Worm (Caenorhabditis elegans) whole organism, L2 larva: ENCODE measurements around the gene che-12.
A peak's percentile ranks its signal among the peaks of the same experiment; 100 is the strongest.

Experiments
- F13H6.1 ChIP-seq: sonication (generic microtip); optimal IDR thresholded peaks from 2 replicates; lab custom pipeline; 2016; ENCODE audit warnings: missing genetic modification characterization, missing compliant biosample characterization
- R02D3.7 ChIP-seq: fragments of 150-350 bp; optimal IDR thresholded peaks from 2 replicates; lab custom pipeline; 2014; ENCODE audit warnings: missing biosample characterization, missing genetic modification characterization
- Y55F3AM.14 ChIP-seq: fragments of 200-800 bp; sonication (Bioruptor generic); optimal IDR thresholded peaks from 2 replicates; lab custom pipeline; 2018; ENCODE audit warnings: mild to moderate bottlenecking, missing genetic modification characterization, missing compliant biosample characterization
- ZK546.5 ChIP-seq: sonication (generic microtip); optimal IDR thresholded peaks from 2 replicates; lab custom pipeline; 2017; ENCODE audit warnings: missing biosample characterization, missing genetic modification characterization
- alr-1 ChIP-seq: fragments of 150-350 bp; optimal IDR thresholded peaks from 2 replicates; lab custom pipeline; 2014; ENCODE audit warnings: missing biosample characterization, missing genetic modification characterization
- blmp-1 ChIP-seq: sonication (generic microtip); optimal IDR thresholded peaks from 2 replicates; lab custom pipeline; 2017; ENCODE audit warnings: missing genetic modification characterization, mild to moderate bottlenecking, missing compliant biosample characterization, antibody characterized with exemption, moderate library complexity; ENCODE audit not compliant: insufficient read depth
- ceh-82 ChIP-seq: fragments of 150-350 bp; optimal IDR thresholded peaks from 2 replicates; lab custom pipeline; 2014; ENCODE audit warnings: missing biosample characterization, missing genetic modification characterization
- crh-2 ChIP-seq: sonication (generic microtip); optimal IDR thresholded peaks from 2 replicates; lab custom pipeline; 2017; ENCODE audit warnings: missing biosample characterization, missing genetic modification characterization
- egl-27 ChIP-seq: sonication (generic microtip); optimal IDR thresholded peaks from 3 replicates; lab custom pipeline; 2017; ENCODE audit warnings: missing biosample characterization, missing genetic modification reagents, missing genetic modification characterization
- elt-1 ChIP-seq: fragments of 150-350 bp; optimal IDR thresholded peaks from 2 replicates; lab custom pipeline; 2014; ENCODE audit warnings: missing biosample characterization, missing genetic modification characterization
- fos-1 ChIP-seq: fragments of 150-350 bp; optimal IDR thresholded peaks from 2 replicates; lab custom pipeline; 2014; ENCODE audit warnings: missing biosample characterization, missing genetic modification characterization
- lin-13 ChIP-seq: fragments of 150-350 bp; optimal IDR thresholded peaks from 2 replicates; lab custom pipeline; 2014; ENCODE audit warnings: missing biosample characterization, missing genetic modification reagents, missing genetic modification characterization
- lsy-2 ChIP-seq, 2 experiments: fragments of 150-350 bp in 1 of 2; sonication (generic microtip) in 1 of 2; optimal IDR thresholded peaks; 2 replicates each; lab custom pipeline; 2014 to 2017; ENCODE audit warnings: missing biosample characterization in 2 of 2, missing genetic modification characterization in 2 of 2
- mab-5 ChIP-seq: fragments of 150-350 bp; optimal IDR thresholded peaks from 2 replicates; lab custom pipeline; 2014; ENCODE audit warnings: missing biosample characterization, missing genetic modification characterization
- mbf-1 ChIP-seq: sonication (generic microtip); optimal IDR thresholded peaks from 2 replicates; lab custom pipeline; 2017; ENCODE audit warnings: missing biosample characterization, missing genetic modification characterization
- mdl-1 ChIP-seq, 2 experiments: fragments of 150-350 bp in 1 of 2; sonication (generic microtip) in 1 of 2; optimal IDR thresholded peaks; 2 replicates each; lab custom pipeline; 2017; ENCODE audit warnings: missing biosample characterization in 2 of 2, missing genetic modification characterization in 2 of 2
- nhr-10 ChIP-seq: sonication (generic microtip); optimal IDR thresholded peaks from 2 replicates; lab custom pipeline; 2017; ENCODE audit warnings: missing biosample characterization, missing genetic modification characterization
- nhr-11 ChIP-seq: fragments of 150-350 bp; optimal IDR thresholded peaks from 2 replicates; lab custom pipeline; 2014; ENCODE audit warnings: missing biosample characterization, missing genetic modification characterization
- nhr-12 ChIP-seq: fragments of 150-350 bp; optimal IDR thresholded peaks from 2 replicates; lab custom pipeline; 2014; ENCODE audit warnings: missing biosample characterization, missing genetic modification characterization
- nhr-129 ChIP-seq: fragments of 150-350 bp; optimal IDR thresholded peaks from 2 replicates; lab custom pipeline; 2014; ENCODE audit warnings: missing biosample characterization, missing genetic modification characterization
- nhr-21 ChIP-seq: fragments of 150-350 bp; optimal IDR thresholded peaks from 2 replicates; lab custom pipeline; 2014; ENCODE audit warnings: missing biosample characterization, missing genetic modification characterization
- nhr-25 ChIP-seq: fragments of 150-350 bp; sonication (generic microtip); optimal IDR thresholded peaks from 3 replicates; lab custom pipeline; 2014; ENCODE audit warnings: missing biosample characterization, missing genetic modification characterization
- peb-1 ChIP-seq: fragments of 150-350 bp; optimal IDR thresholded peaks from 2 replicates; lab custom pipeline; 2014; ENCODE audit warnings: missing biosample characterization, missing genetic modification characterization
- sem-4 ChIP-seq: fragments of 150-350 bp; optimal IDR thresholded peaks from 2 replicates; lab custom pipeline; 2014; ENCODE audit warnings: missing biosample characterization, missing genetic modification reagents, missing genetic modification characterization
- skn-1 ChIP-seq: sonication (generic microtip); optimal IDR thresholded peaks from 2 replicates; lab custom pipeline; 2017; ENCODE audit warnings: missing biosample characterization, missing genetic modification characterization
- sma-3 ChIP-seq: sonication (generic microtip); optimal IDR thresholded peaks from 2 replicates; lab custom pipeline; 2016; ENCODE audit warnings: missing genetic modification reagents, missing genetic modification characterization, missing compliant biosample characterization
- sma-9 ChIP-seq, 2 experiments: fragments of 150-350 bp in 1 of 2; sonication (generic microtip) in 1 of 2; optimal IDR thresholded peaks; 2 replicates each; lab custom pipeline; 2014 to 2016; ENCODE audit warnings: missing genetic modification characterization in 2 of 2, mild to moderate bottlenecking in 1 of 2, missing biosample characterization in 1 of 2, missing compliant biosample characterization in 1 of 2, missing genetic modification reagents in 1 of 2, moderate library complexity in 1 of 2
- snpc-4 ChIP-seq: fragments of 150-350 bp; optimal IDR thresholded peaks from 2 replicates; lab custom pipeline; 2014; ENCODE audit warnings: missing biosample characterization, missing genetic modification characterization
- unc-39 ChIP-seq: fragments of 150-350 bp; optimal IDR thresholded peaks from 2 replicates; lab custom pipeline; 2014; ENCODE audit warnings: missing biosample characterization, missing genetic modification characterization
- unc-55 ChIP-seq: fragments of 150-350 bp; sonication (generic microtip); optimal IDR thresholded peaks from 3 replicates; lab custom pipeline; 2014; ENCODE audit warnings: missing biosample characterization, missing genetic modification reagents, missing genetic modification characterization
- zag-1 ChIP-seq: fragments of 150-350 bp; optimal IDR thresholded peaks from 2 replicates; lab custom pipeline; 2014; ENCODE audit warnings: missing biosample characterization, missing genetic modification characterization
- ztf-1 ChIP-seq: fragments of 200-800 bp; sonication (Bioruptor generic); conservative IDR thresholded peaks from 2 replicates; pipeline ENCODE4 v1.3.6; 2022; ENCODE audit warnings: missing genetic modification characterization, missing compliant biosample characterization
- ztf-11 ChIP-seq: sonication (generic microtip); optimal IDR thresholded peaks from 2 replicates; lab custom pipeline; 2017; ENCODE audit warnings: missing biosample characterization, missing genetic modification characterization
- ztf-4 ChIP-seq: fragments of 150-350 bp; optimal IDR thresholded peaks from 2 replicates; lab custom pipeline; 2014; ENCODE audit warnings: missing biosample characterization, missing genetic modification characterization

The che-12 gene

DNA sequence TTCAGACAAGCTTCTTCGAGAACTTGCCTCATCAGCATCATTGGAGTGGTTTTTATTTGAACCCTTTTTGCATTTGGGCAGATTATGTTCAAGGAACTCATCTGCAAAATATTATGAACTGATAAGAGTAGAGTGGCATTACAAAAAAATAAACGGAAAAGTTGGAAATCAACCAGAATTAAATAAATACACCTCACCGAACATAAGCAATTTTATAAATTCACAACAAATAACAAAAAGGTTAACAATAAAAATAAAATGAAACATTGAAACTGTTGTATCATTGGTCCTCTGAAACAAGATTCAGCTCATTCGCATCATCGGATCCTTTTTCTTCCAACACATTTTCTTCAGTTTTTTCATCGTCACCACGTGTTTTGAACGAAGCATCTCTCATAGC lies 10.1 kb upstream of the che-12 start, which contains the start of gene asps-1:
asps-1 (minus strand) TSS at position 101 of the 400 bp plus-strand sequence.
- TF ChIP-seq crh-2 (tag; lab: Kevin White, UChicago) = no peak
- no peak for TF ChIP-seq snpc-4 (tag; lab: Kevin White, UChicago)
- no peak for TF ChIP-seq elt-1 (tag; lab: Kevin White, UChicago)
- no peak for TF ChIP-seq ztf-11 (tag; lab: Kevin White, UChicago)
- no peak for TF ChIP-seq F13H6.1 (tag; lab: Kevin White, UChicago)
- no peak for TF ChIP-seq nhr-21 (tag; lab: Kevin White, UChicago)
- TF ChIP-seq ztf-1 (GFP tag; lab: Robert Waterston, UW) = no peak

DNA sequence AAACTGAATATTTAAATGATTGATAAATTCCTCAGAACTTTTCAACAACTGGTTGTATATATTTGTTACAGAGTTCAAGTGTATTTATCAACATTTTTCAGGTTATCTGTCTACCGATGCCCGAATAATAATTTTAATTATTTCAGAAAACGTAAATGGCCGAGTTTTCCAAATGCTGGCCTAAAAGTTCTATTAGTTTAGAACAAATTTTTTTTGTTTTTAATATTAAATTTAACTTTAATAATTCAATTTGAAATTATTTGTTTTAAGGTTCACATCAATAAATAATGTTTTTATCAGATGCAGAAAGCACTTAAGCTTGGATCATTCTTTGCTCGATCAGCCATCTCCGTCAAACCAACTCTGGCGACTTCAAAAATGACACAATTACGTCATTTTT lies 7.2 kb upstream of the che-12 start, which contains the start of gene trx-2:
trx-2 (plus strand) TSS at position 301 of the 400 bp plus-strand sequence.
- no peak for TF ChIP-seq alr-1
- no peak for TF ChIP-seq nhr-12 (tag; lab: Kevin White, UChicago)
- TF ChIP-seq ztf-4 (tag; lab: Kevin White, UChicago) = no peak
- no peak for TF ChIP-seq mbf-1 (tag; lab: Kevin White, UChicago)
- no peak for TF ChIP-seq mdl-1 (tag; optimal IDR thresholded peaks at IDR 0.05; lab: Kevin White, UChicago)
- TF ChIP-seq R02D3.7 (tag; lab: Kevin White, UChicago) = no peak
- no peak for TF ChIP-seq snpc-4 (tag; lab: Kevin White, UChicago)
- TF ChIP-seq fos-1 (tag; lab: Kevin White, UChicago) = no peak
- TF ChIP-seq, all 48 proteins: peak for 0

DNA sequence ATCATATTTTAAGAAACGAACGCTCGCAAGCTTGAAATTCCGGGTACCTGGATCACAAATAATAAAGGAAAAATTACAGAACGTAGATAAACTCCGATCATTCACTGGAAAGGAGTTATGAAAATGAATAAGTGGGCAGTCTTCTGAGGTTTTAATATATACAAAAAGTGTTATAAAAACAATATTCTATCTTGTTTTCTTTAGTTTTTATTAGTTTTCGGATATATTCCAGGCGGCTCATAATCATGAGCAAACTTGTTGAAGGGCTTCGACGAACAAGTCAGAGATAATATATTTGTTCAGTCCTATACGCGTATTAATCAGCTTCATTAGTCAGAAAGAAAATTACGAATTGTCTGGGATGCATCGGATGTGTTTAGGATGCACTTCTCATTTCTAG lies 6.8 kb upstream of the che-12 start, which contains the start of gene gcy-6:
gcy-6 (minus strand) TSS at position 101 of the 400 bp plus-strand sequence.
- TF ChIP-seq ztf-4 (tag; lab: Kevin White, UChicago) (no peak), R02D3.7 (tag; lab: Kevin White, UChicago) (no peak), blmp-1 (tag; lab: Kevin White, UChicago) (no peak), nhr-10 (tag; lab: Kevin White, UChicago) (no peak), nhr-25 (tag; lab: Kevin White, UChicago) (no peak), ceh-82 (tag; lab: Kevin White, UChicago) (no peak)

DNA sequence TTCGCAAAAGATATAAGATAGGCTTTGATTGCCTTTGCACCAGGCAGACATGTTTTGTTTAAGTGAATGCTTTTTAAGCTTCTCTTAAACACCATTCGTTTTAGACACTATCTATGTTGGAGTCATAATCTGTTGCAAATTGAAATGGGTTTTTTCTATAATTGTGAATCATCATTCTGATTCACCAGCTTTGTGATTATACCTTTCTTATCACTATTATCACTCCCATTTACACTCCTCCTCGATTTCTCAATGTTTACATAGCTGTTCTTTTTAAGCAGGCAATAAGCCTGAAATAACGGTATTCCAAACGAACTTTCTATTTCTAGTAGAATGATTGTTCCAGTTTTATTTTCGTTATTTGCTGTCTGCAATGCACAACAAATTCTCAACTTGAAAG lies 10.1 kb downstream of the che-12 start, which contains the start of gene B0024.4:
B0024.4 (plus strand) TSS at position 301 of the 400 bp plus-strand sequence.
- TF ChIP-seq nhr-11 (tag; lab: Kevin White, UChicago) (no peak), mab-5 (tag; lab: Kevin White, UChicago) (no peak), sma-9 (GFP tag; optimal IDR thresholded peaks at IDR 0.05; lab: Kevin White, UChicago) (no peak), sma-9 (tag; optimal IDR thresholded peaks at IDR 0.05; lab: Kevin White, UChicago) (no peak), nhr-21 (tag; lab: Kevin White, UChicago) (no peak), Y55F3AM.14 (no peak), F13H6.1 (tag; lab: Kevin White, UChicago) (no peak), unc-39 (no peak), ztf-11 (tag; lab: Kevin White, UChicago) (no peak), peb-1 (tag; lab: Kevin White, UChicago) (no peak), ZK546.5 (tag; lab: Kevin White, UChicago) (no peak), crh-2 (tag; lab: Kevin White, UChicago) (no peak)

DNA sequence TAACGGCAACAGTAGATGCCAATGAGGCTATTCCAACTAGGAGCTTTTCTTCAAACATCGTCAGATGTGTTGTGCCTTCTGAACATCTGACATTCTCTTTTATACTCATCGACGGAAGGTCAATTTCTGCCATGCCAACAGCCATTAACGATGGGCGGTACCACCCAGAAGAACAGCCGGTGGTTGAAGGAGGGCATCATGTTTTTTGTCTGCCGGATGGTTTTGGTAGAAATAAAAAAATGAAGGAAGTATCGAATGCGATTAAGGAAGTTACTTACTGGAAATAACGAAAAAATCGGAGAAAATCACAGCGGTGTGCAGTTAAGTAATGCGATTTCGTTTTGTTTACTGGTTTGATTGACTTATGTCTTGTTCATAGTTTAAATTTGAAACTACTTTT lies 12.6 kb downstream of the che-12 start, which contains the start of gene col-150:
col-150 (minus strand) TSS at position 101 of the 400 bp plus-strand sequence.
- no peak for TF ChIP-seq skn-1 (tag; lab: Kevin White, UChicago)
- no peak for TF ChIP-seq lsy-2 (tag; optimal IDR thresholded peaks at IDR 0.05; lab: Kevin White, UChicago)
- no peak for TF ChIP-seq unc-55 (GFP tag; lab: Kevin White, UChicago)
- TF ChIP-seq lin-13 (GFP tag; lab: Kevin White, UChicago) = no peak
- no peak for TF ChIP-seq sem-4
- TF ChIP-seq blmp-1 (tag; lab: Kevin White, UChicago) = no peak

DNA sequence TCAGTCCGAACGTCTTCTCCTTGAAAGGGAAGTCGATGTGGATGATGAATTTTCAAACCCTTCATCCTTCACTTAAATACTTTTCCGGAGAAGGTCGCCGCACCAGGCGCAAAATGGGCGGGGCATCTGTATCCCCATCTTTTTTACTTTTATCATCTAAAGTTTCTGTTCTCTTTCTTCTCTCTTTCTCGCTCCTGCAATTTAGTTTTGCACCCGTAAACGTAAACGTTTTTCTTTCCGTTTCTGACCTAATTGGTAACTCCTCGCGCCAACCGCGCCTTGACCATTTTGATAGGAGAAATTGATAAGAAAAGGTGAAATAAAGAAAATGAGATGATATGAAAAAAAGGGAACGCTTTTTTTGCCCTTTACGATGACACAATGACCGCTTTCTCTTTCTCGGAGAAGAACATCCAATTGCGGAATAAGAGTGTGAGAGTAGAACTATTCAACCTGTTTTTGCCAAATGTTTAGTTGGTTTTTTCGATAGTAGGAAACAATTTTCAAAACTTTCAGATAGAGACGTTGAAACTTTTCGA lies 14.3 kb downstream of the che-12 start, which contains the start of gene col-149:
col-149 (minus strand) TSS at position 51 of the 539 bp plus-strand sequence.
- TF ChIP-seq egl-27 (tag; lab: Kevin White, UChicago) (peak; percentile 10), blmp-1 (tag; lab: Kevin White, UChicago) (peak; percentile 91), sma-3 (GFP tag; lab: Kevin White, UChicago) (peak; percentile 41), nhr-21 (tag; lab: Kevin White, UChicago) (peak; percentile 35), zag-1 (tag; lab: Kevin White, UChicago) (no peak), nhr-129 (no peak), ztf-4 (tag; lab: Kevin White, UChicago) (no peak), sma-9 (GFP tag; optimal IDR thresholded peaks at IDR 0.05; lab: Kevin White, UChicago) (peak; percentile 46), sma-9 (tag; optimal IDR thresholded peaks at IDR 0.05; lab: Kevin White, UChicago) (no peak), fos-1 (tag; lab: Kevin White, UChicago) (peak; percentile 78)
